Worm (Caenorhabditis elegans) whole organism, midembryonic: Measurements from ENCODE around the gene F40F12.3.

ENCODE experiments used
- cog-1 ChIP-seq: sonication (generic microtip); optimal IDR thresholded peaks from 2 replicates; lab custom pipeline; 2016; ENCODE audit warnings: missing genetic modification characterization, missing compliant biosample characterization
- flt-1 ChIP-seq: fragments of 200-800 bp; sonication (Bioruptor generic); IDR thresholded peaks from 2 replicates; pipeline ENCODE4 v1.3.6; 2022; ENCODE audit warnings: missing genetic modification characterization, missing compliant biosample characterization
- klf-2 ChIP-seq: fragments of 200-800 bp; sonication (Bioruptor generic); conservative IDR thresholded peaks from 2 replicates; pipeline ENCODE4 v1.3.6; 2022; ENCODE audit warnings: missing genetic modification reagents, missing genetic modification characterization, missing compliant biosample characterization
- med-1 ChIP-seq: sonication (generic microtip); optimal IDR thresholded peaks from 2 replicates; lab custom pipeline; 2017; ENCODE audit warnings: missing genetic modification characterization, mild to moderate bottlenecking, missing compliant biosample characterization, antibody characterized with exemption, missing genetic modification reagents; ENCODE audit not compliant: insufficient read depth
- ref-1 ChIP-seq: fragments of 200-800 bp; sonication (Bioruptor generic); conservative IDR thresholded peaks from 2 replicates; pipeline ENCODE4 v1.3.6; 2022; ENCODE audit warnings: missing genetic modification reagents, missing genetic modification characterization, missing compliant biosample characterization
- tab-1 ChIP-seq: fragments of 200-800 bp; sonication (Bioruptor generic); IDR thresholded peaks from 2 replicates; pipeline ENCODE4 v1.3.6; 2022; ENCODE audit warnings: missing genetic modification characterization, missing compliant biosample characterization
- ztf-23 ChIP-seq: fragments of 200-800 bp; sonication (Bioruptor generic); IDR thresholded peaks from 2 replicates; pipeline ENCODE4 v1.3.6; 2022; ENCODE audit warnings: missing genetic modification reagents, missing genetic modification characterization, missing compliant biosample characterization

- TF ChIP-seq ref-1 (GFP tag; lab: Robert Waterston, UW): no peak
- TF ChIP-seq cog-1 (tag; lab: Kevin White, UChicago): no peak
- no peak for TF ChIP-seq klf-2 (GFP tag; lab: Robert Waterston, UW)
- no peak for TF ChIP-seq flt-1 (GFP tag; lab: Robert Waterston, UW)
- no peak for TF ChIP-seq med-1 (GFP tag; lab: Kevin White, UChicago)
- TF ChIP-seq tab-1 (GFP tag; lab: Robert Waterston, UW): no peak
- TF ChIP-seq ztf-23 (GFP tag; lab: Robert Waterston, UW): no peak
Measured at ce11 chrIII:9926650-9927049, 6.0 kb upstream of the F40F12.3 start, which contains the start of gene ttr-3.
